Fruit fly (Drosophila melanogaster): ENCODE measurements around the gene CG13243.

dm6 chr2L:15893711-15894110, 41.3 kb downstream of the CG13243 start, which contains the start of gene Tep1:
- TF ChIP-seq Dll (optimal IDR thresholded peaks at IDR 0.05) (no peak), usp (GFP tag; optimal IDR thresholded peaks at IDR 0.05) (no peak)

Data from whole organism.